Worm (Caenorhabditis elegans): Measurements from ENCODE around the gene F42A9.3.

Gene F42A9.3

DNA sequence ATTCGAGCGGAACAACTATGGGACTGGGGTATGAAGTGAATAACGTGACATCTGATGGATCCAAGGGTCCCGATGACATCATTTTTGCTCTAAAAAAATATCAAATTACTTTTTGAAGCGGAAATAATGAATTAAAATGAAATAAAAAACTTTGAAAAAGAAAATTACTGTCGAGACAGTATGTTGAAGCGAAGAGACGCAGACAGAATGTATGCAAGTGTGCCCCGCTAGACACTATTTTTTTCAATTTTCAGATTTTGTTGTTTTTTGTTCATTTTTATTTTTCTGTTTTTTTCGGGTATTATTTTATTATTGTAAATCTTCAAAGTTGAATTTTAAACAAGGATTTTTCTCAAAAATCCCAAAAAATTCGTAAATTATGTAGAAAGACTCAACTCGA, 1.6 kb downstream of the F42A9.3 start, which contains the start of gene F42A9.8 (continued):
- TF ChIP-seq pag-3 (tag; optimal IDR thresholded peaks at IDR 0.05; ENCODE audit: borderline replicate concordance, insufficient read depth) (no peak), nhr-11 (tag; optimal IDR thresholded peaks at IDR 0.05) (no peak), snu-23 (GFP tag; optimal IDR thresholded peaks at IDR 0.05) (peak; percentile 35), nhr-12 (tag; optimal IDR thresholded peaks at IDR 0.05) (no peak)

DNA sequence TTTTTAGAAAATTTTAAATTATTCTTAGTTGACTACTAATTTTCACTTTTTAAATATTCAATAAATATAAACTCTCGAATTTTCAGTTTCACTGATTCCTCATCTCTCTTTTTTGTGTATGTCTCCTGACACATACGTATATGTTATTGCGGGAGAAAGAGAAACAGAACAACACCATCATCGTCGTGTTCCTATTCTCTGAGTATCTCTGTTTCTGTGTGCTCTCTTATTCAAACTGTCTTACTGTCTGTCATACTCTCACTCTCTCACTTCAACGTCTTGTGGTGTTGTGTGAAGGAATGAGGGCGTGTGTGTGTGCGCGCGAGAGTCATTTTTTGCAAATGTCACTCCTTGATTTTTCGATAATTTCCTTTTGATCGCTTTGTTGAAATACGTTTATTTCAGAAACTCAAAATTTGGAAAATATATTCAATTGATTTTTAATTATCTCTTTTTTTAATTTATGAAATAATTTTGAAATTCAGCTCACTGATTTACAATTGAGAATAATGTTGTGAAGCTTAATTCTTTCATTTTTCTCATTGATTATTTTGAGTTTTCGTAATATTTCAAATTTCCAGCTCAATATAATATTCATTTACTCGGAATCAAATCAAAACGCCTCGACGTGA, 3.2 kb downstream of the F42A9.3 start, which contains the start of gene lin-49:
lin-49 (plus strand) TSS at position 582 of the 632 bp plus-strand sequence.
- no peak for TF ChIP-seq ceh-88 (GFP tag; IDR thresholded peaks at IDR 0.05)
- TF ChIP-seq mep-1 (tag; optimal IDR thresholded peaks at IDR 0.05): peak; percentile 90
- TF ChIP-seq xbp-1 (tag; optimal IDR thresholded peaks at IDR 0.05): peak; percentile 46
- TF ChIP-seq aly-2 (tag; optimal IDR thresholded peaks at IDR 0.05): peak; percentile 28
- no peak for TF ChIP-seq skn-1 (tag; optimal IDR thresholded peaks at IDR 0.05)
- peak; percentile 49 for TF ChIP-seq lir-3 (tag; optimal IDR thresholded peaks at IDR 0.05; ENCODE audit: poor library complexity)
- no peak for TF ChIP-seq grh-1 (GFP tag; IDR thresholded peaks at IDR 0.05)
- peak; percentile 31 to 48 (median 44) for TF ChIP-seq dpl-1 (GFP tag; optimal IDR thresholded peaks at IDR 0.05)
- peak; percentile 95 for TF ChIP-seq lin-14 (GFP tag; optimal IDR thresholded peaks at IDR 0.05)
- peak; percentile 43 for TF ChIP-seq lin-13 (GFP tag; optimal IDR thresholded peaks at IDR 0.05)
- TF ChIP-seq unc-86 (tag; optimal IDR thresholded peaks at IDR 0.05): no peak
- peak; percentile 70 for TF ChIP-seq fkh-8 (tag; optimal IDR thresholded peaks at IDR 0.05)
- TF ChIP-seq mef-2 (tag; optimal IDR thresholded peaks at IDR 0.05): no peak
- TF ChIP-seq dsc-1 (tag; optimal IDR thresholded peaks at IDR 0.05): peak; percentile 1
- TF ChIP-seq unc-30 (tag; optimal IDR thresholded peaks at IDR 0.05): no peak
- peak; percentile 1 for TF ChIP-seq irx-1 (tag; optimal IDR thresholded peaks at IDR 0.05)
- TF ChIP-seq C16A3.4 (tag; optimal IDR thresholded peaks at IDR 0.05): peak; percentile 60
- TF ChIP-seq ama-1 (optimal IDR thresholded peaks at IDR 0.05): no peak
- TF ChIP-seq isw-1 (GFP tag; IDR thresholded peaks at IDR 0.05): no peak
- TF ChIP-seq egl-13 (tag; optimal IDR thresholded peaks at IDR 0.05): peak; percentile 17
- TF ChIP-seq unc-98 (GFP tag; IDR thresholded peaks at IDR 0.05): no peak
- no peak for TF ChIP-seq nhr-11 (tag; optimal IDR thresholded peaks at IDR 0.05)
- TF ChIP-seq nhr-20 (tag; optimal IDR thresholded peaks at IDR 0.05): peak; percentile 61
- peak; percentile 64 to 79 for TF ChIP-seq lin-35 (GFP tag; optimal IDR thresholded peaks at IDR 0.05)
- peak; percentile 32 to 75 for TF ChIP-seq lsy-2 (tag; optimal IDR thresholded peaks at IDR 0.05)
- no peak for TF ChIP-seq aha-1 (tag; optimal IDR thresholded peaks at IDR 0.05)
- TF ChIP-seq pqm-1 (tag; optimal IDR thresholded peaks at IDR 0.05): no peak
- TF ChIP-seq nhr-47 (tag; optimal IDR thresholded peaks at IDR 0.05): peak; percentile 64
- peak; percentile 87 for TF ChIP-seq nhr-85 (tag)
- TF ChIP-seq elt-3 (tag; optimal IDR thresholded peaks at IDR 0.05): peak in 2 of 6 experiments; percentile 25 to 35
- TF ChIP-seq tbx-2 (tag; optimal IDR thresholded peaks at IDR 0.05): peak; percentile 42
- TF ChIP-seq nhr-71 (tag; optimal IDR thresholded peaks at IDR 0.05): peak; percentile 76
- TF ChIP-seq F16B12.6 (tag; optimal IDR thresholded peaks at IDR 0.05): no peak
- TF ChIP-seq ztf-4 (tag; optimal IDR thresholded peaks at IDR 0.05): peak; percentile 42
- TF ChIP-seq nhr-90 (tag; optimal IDR thresholded peaks at IDR 0.05; ENCODE audit: poor library complexity): peak; percentile 33
- TF ChIP-seq nhr-237 (tag; optimal IDR thresholded peaks at IDR 0.05): no peak
- peak; percentile 58 for TF ChIP-seq swsn-7 (tag; optimal IDR thresholded peaks at IDR 0.05)
- TF ChIP-seq ceh-90 (tag; optimal IDR thresholded peaks at IDR 0.05): no peak
- TF ChIP-seq jun-1 (tag; optimal IDR thresholded peaks at IDR 0.05): peak; percentile 9
- peak; percentile 80 for TF ChIP-seq snu-23 (GFP tag; optimal IDR thresholded peaks at IDR 0.05)
- TF ChIP-seq egl-27 (tag; optimal IDR thresholded peaks at IDR 0.05): no peak
- no peak for TF ChIP-seq fkh-10 (GFP tag; optimal IDR thresholded peaks at IDR 0.05)
- peak; percentile 66 to 74 for TF ChIP-seq efl-1 (optimal IDR thresholded peaks at IDR 0.05)
- peak; percentile 53 to 90 for TF ChIP-seq efl-1 (GFP tag; optimal IDR thresholded peaks at IDR 0.05 in 1 of 2)
- TF ChIP-seq unc-130 (tag; optimal IDR thresholded peaks at IDR 0.05): no peak
- no peak for TF ChIP-seq nhr-28 (tag; optimal IDR thresholded peaks at IDR 0.05)
- TF ChIP-seq ceh-63 (GFP tag; optimal IDR thresholded peaks at IDR 0.05): no peak
- TF ChIP-seq unc-62 (GFP tag; optimal IDR thresholded peaks at IDR 0.05): no peak
- peak in 1 of 2 experiments; percentile 57 for TF ChIP-seq mdl-1 (tag; optimal IDR thresholded peaks at IDR 0.05)
